Worm (Caenorhabditis elegans) whole organism, L4 larva: ENCODE data around the gene F17E9.15.

ENCODE experiments used
- ama-1 ChIP-seq: fragments of 150-350 bp; optimal IDR thresholded peaks from 2 replicates; lab custom pipeline; 2014; ENCODE audit warnings: inconsistent platforms, mixed read lengths
- hlh-30 ChIP-seq: sonication (generic microtip); optimal IDR thresholded peaks from 2 replicates; lab custom pipeline; 2017; ENCODE audit warnings: antibody characterized with exemption, mild to moderate bottlenecking, missing genetic modification characterization, missing compliant biosample characterization; ENCODE audit not compliant: insufficient read depth
- lin-13 ChIP-seq: fragments of 150-350 bp; optimal IDR thresholded peaks from 2 replicates; lab custom pipeline; 2014; ENCODE audit warnings: missing biosample characterization, missing genetic modification reagents, missing genetic modification characterization
- lin-39 ChIP-seq: fragments of 150-350 bp; optimal IDR thresholded peaks from 2 replicates; lab custom pipeline; 2014; ENCODE audit warnings: missing biosample characterization, missing genetic modification reagents, missing genetic modification characterization
- mdt-29 ChIP-seq: fragments of 200-800 bp; sonication (Bioruptor generic); IDR thresholded peaks from 2 replicates; pipeline ENCODE4 v1.3.6; 2022; ENCODE audit warnings: missing genetic modification reagents, missing genetic modification characterization, missing compliant biosample characterization
- nhr-11 ChIP-seq: fragments of 150-350 bp; optimal IDR thresholded peaks from 2 replicates; lab custom pipeline; 2014; ENCODE audit warnings: missing biosample characterization, missing genetic modification characterization
- nhr-25 ChIP-seq: sonication (generic microtip); optimal IDR thresholded peaks from 2 replicates; lab custom pipeline; 2017; ENCODE audit warnings: missing genetic modification characterization, mild to moderate bottlenecking, missing compliant biosample characterization, antibody characterized with exemption, moderate library complexity, borderline replicate concordance; ENCODE audit not compliant: insufficient read depth
- ztf-11 ChIP-seq: fragments of 150-350 bp; optimal IDR thresholded peaks from 2 replicates; lab custom pipeline; 2014; ENCODE audit warnings: missing biosample characterization, missing genetic modification characterization

- TF ChIP-seq nhr-25 (tag; lab: Kevin White, UChicago): no peak
- no peak for TF ChIP-seq hlh-30 (tag; lab: Kevin White, UChicago)
- no peak for TF ChIP-seq ztf-11
- TF ChIP-seq mdt-29: no peak
- TF ChIP-seq nhr-11 (tag; lab: Kevin White, UChicago): no peak
- no peak for TF ChIP-seq lin-39 (tag; lab: Kevin White, UChicago)
- TF ChIP-seq lin-13 (GFP tag; lab: Kevin White, UChicago): no peak
- no peak for TF ChIP-seq ama-1
These were observed 20.7 kb downstream of the F17E9.15 start for ce11 chrIV:8367887-8368286.
